Fruit fly (Drosophila melanogaster): ENCODE measurements around the gene CG43179.

DNA sequence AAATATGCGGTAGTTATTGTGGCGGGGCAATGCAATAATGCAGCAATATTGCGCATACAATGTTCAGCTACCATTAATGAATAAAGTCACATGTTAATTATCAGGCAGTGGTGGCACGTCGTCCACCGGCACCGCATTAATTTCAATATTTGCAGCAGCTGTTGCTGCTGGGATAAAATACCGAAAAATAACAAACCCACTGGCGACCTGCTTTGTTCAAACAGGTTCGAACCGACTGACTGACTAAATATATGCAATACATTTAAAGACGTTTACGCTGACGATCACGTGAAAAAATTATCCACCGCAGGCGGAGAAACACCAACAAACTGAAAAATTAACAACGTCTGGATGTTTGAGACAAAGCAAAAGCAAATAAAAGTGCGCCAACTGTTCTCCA, 41.6 kb downstream of the CG43179 start:
- TF ChIP-seq Sin3A (optimal IDR thresholded peaks at IDR 0.05): no peak
- no peak for TF ChIP-seq psq (optimal IDR thresholded peaks at IDR 0.05)
- no peak for TF ChIP-seq h (optimal IDR thresholded peaks at IDR 0.05)

Data from Kc167 (cell line).